Fruit fly (Drosophila melanogaster) whole organism, embryonic: ENCODE measurements around the gene P5CDh2.

Source experiments
- Antp ChIP-seq: fragments of 200-800 bp; sonication (Bioruptor generic); optimal IDR thresholded peaks from 3 replicates; lab custom pipeline; 2016; ENCODE audit warnings: missing biosample characterization, missing genetic modification characterization
- Atf6 ChIP-seq: fragments of 200-800 bp; sonication (Bioruptor generic); IDR thresholded peaks from 2 replicates; pipeline ENCODE4 v1.3.6; 2022; ENCODE audit warnings: missing biosample characterization, missing genetic modification characterization
- CG10979 ChIP-seq: fragments of 200-800 bp; sonication (Bioruptor generic); optimal IDR thresholded peaks from 2 replicates; lab custom pipeline; 2018; ENCODE audit warnings: missing biosample characterization, mild to moderate bottlenecking, missing genetic modification characterization, moderate library complexity
- CG11723 ChIP-seq: fragments of 200-800 bp; sonication (Bioruptor generic); optimal IDR thresholded peaks from 2 replicates; lab custom pipeline; 2017; ENCODE audit warnings: missing biosample characterization, mild to moderate bottlenecking, missing genetic modification characterization
- CG13296 ChIP-seq: fragments of 200-800 bp; sonication (Bioruptor generic); optimal IDR thresholded peaks from 3 replicates; lab custom pipeline; 2018; ENCODE audit warnings: missing biosample characterization, mild to moderate bottlenecking, missing genetic modification characterization
- CG14667 ChIP-seq: fragments of 200-800 bp; sonication (Bioruptor generic); IDR thresholded peaks from 2 replicates; pipeline ENCODE4 v1.3.6; 2022; ENCODE audit warnings: missing biosample characterization, missing genetic modification characterization
- CG15073 ChIP-seq: fragments of 200-800 bp; sonication (Bioruptor generic); optimal IDR thresholded peaks from 2 replicates; lab custom pipeline; 2016; ENCODE audit warnings: missing biosample characterization, missing genetic modification characterization
- CG1647 ChIP-seq: fragments of 200-800 bp; sonication (Bioruptor generic); optimal IDR thresholded peaks from 3 replicates; lab custom pipeline; 2016; ENCODE audit warnings: missing biosample characterization, missing genetic modification characterization
- CG16815 ChIP-seq: fragments of 200-800 bp; sonication (Bioruptor generic); optimal IDR thresholded peaks from 3 replicates; lab custom pipeline; 2017; ENCODE audit warnings: missing biosample characterization, mild to moderate bottlenecking, missing genetic modification characterization
- CG17385 ChIP-seq: fragments of 200-800 bp; sonication (Bioruptor generic); optimal IDR thresholded peaks from 3 replicates; lab custom pipeline; 2018; ENCODE audit warnings: missing biosample characterization, mild to moderate bottlenecking, missing genetic modification characterization
- CG17568 ChIP-seq: fragments of 200-800 bp; sonication (Bioruptor generic); optimal IDR thresholded peaks from 2 replicates; lab custom pipeline; 2018; ENCODE audit warnings: missing biosample characterization, mild to moderate bottlenecking, missing genetic modification characterization, moderate library complexity
- CG17829 ChIP-seq: fragments of 200-800 bp; optimal IDR thresholded peaks from 2 replicates; lab custom pipeline; 2019; ENCODE audit warnings: missing biosample characterization, mild to moderate bottlenecking, missing genetic modification characterization, moderate library complexity
- CG32532 ChIP-seq: fragments of 200-800 bp; sonication (Bioruptor generic); IDR thresholded peaks from 2 replicates; pipeline ENCODE4 v1.3.6; 2022; ENCODE audit warnings: missing biosample characterization, missing genetic modification characterization
- CG32767 ChIP-seq: fragments of 200-800 bp; sonication (Bioruptor generic); IDR thresholded peaks from 2 replicates; pipeline ENCODE4 v1.3.6; 2022; ENCODE audit warnings: missing biosample characterization, missing genetic modification characterization
- CG33213 ChIP-seq: fragments of 200-800 bp; sonication (Bioruptor generic); optimal IDR thresholded peaks from 3 replicates; lab custom pipeline; 2016; ENCODE audit warnings: missing biosample characterization, missing genetic modification characterization
- CG8290 ChIP-seq, 3 experiments: fragments of 200-800 bp; sonication (Bioruptor generic); optimal IDR thresholded peaks; 2 replicates each; lab custom pipeline; 2016 to 2019; ENCODE audit warnings: missing biosample characterization in 3 of 3, missing genetic modification characterization in 3 of 3, mild to moderate bottlenecking in 2 of 3, moderate library complexity in 1 of 3
- CrebB ChIP-seq: fragments of 200-800 bp; sonication (Bioruptor generic); optimal IDR thresholded peaks from 3 replicates; lab custom pipeline; 2018; ENCODE audit warnings: missing biosample characterization, mild to moderate bottlenecking, missing genetic modification characterization
- D19A ChIP-seq: fragments of 200-800 bp; optimal IDR thresholded peaks from 3 replicates; lab custom pipeline; 2019; ENCODE audit warnings: missing biosample characterization, mild to moderate bottlenecking, missing genetic modification characterization, moderate library complexity
- Dp ChIP-seq: fragments of 200-800 bp; sonication (Bioruptor generic); optimal IDR thresholded peaks from 2 replicates; lab custom pipeline; 2018; ENCODE audit warnings: missing biosample characterization, mild to moderate bottlenecking, missing genetic modification characterization, moderate library complexity
- Ets65A ChIP-seq: fragments of 200-800 bp; sonication (Bioruptor generic); peaks from one replicate; lab custom pipeline; 2016; ENCODE audit warnings: missing biosample characterization, missing genetic modification characterization
- GATAe ChIP-seq: fragments of 200-800 bp; sonication (Bioruptor generic); conservative IDR thresholded peaks from 2 replicates; pipeline ENCODE4 v1.3.6; 2022; ENCODE audit warnings: missing biosample characterization, missing genetic modification characterization
- HLH4C ChIP-seq: fragments of 200-800 bp; sonication (Bioruptor generic); IDR thresholded peaks from 3 replicates; pipeline ENCODE4 v1.3.6; 2022; ENCODE audit warnings: missing biosample characterization, missing genetic modification characterization; ENCODE audit not compliant: partially characterized antibody
- Hr3 ChIP-seq: fragments of 200-800 bp; sonication (Bioruptor generic); optimal IDR thresholded peaks from 3 replicates; lab custom pipeline; 2016; ENCODE audit warnings: missing biosample characterization, missing genetic modification characterization
- Hsf ChIP-seq: fragments of 200-800 bp; sonication (Bioruptor generic); optimal IDR thresholded peaks from 3 replicates; lab custom pipeline; 2016; ENCODE audit warnings: missing biosample characterization, missing genetic modification characterization
- Jarid2 ChIP-seq: fragments of 200-800 bp; sonication (Bioruptor generic); optimal IDR thresholded peaks from 3 replicates; lab custom pipeline; 2017; ENCODE audit warnings: mild to moderate bottlenecking, missing biosample characterization, missing genetic modification reagents, missing genetic modification characterization
- Med ChIP-seq: fragments of 200-800 bp; sonication (Bioruptor generic); peaks from one replicate; lab custom pipeline; 2016; ENCODE audit warnings: missing biosample characterization, missing genetic modification characterization, mild to moderate bottlenecking, inconsistent platforms, moderate library complexity
- Opbp ChIP-seq: fragments of 200-800 bp; sonication (Bioruptor generic); IDR thresholded peaks from 3 replicates; pipeline ENCODE4 v1.3.6; 2022; ENCODE audit warnings: missing biosample characterization, missing genetic modification characterization; ENCODE audit not compliant: partially characterized antibody
- Pdp1 ChIP-seq, 2 experiments: fragments of 200-800 bp; sonication (Bioruptor generic); optimal IDR thresholded peaks; 3 replicates each; lab custom pipeline; 2016; ENCODE audit warnings: missing biosample characterization in 2 of 2, missing genetic modification characterization in 2 of 2, mild to moderate bottlenecking in 1 of 2, moderate library complexity in 1 of 2
- Side ChIP-seq: fragments of 200-800 bp; sonication (Bioruptor generic); optimal IDR thresholded peaks from 2 replicates; lab custom pipeline; 2016; ENCODE audit warnings: missing biosample characterization, missing genetic modification characterization
- abd-A ChIP-seq: fragments of 200-800 bp; sonication (Bioruptor generic); optimal IDR thresholded peaks from 3 replicates; lab custom pipeline; 2019; ENCODE audit warnings: missing biosample characterization, mild to moderate bottlenecking, missing genetic modification characterization, moderate library complexity
- cad ChIP-seq: fragments of >200 bp; optimal IDR thresholded peaks from 2 replicates; lab custom pipeline; 2017; ENCODE audit warnings: missing biosample characterization, missing genetic modification characterization
- chinmo ChIP-seq: fragments of 200-800 bp; sonication (Bioruptor generic); IDR thresholded peaks from 4 replicates; pipeline ENCODE4 v1.3.6; 2022; ENCODE audit warnings: missing biosample characterization, missing genetic modification characterization; ENCODE audit not compliant: partially characterized antibody
- ci ChIP-seq: fragments of 200-800 bp; sonication (Bioruptor generic); IDR thresholded peaks from 3 replicates; pipeline ENCODE4 v1.3.6; 2022; ENCODE audit warnings: missing biosample characterization, missing genetic modification characterization
- exex ChIP-seq: fragments of 200-800 bp; sonication (Bioruptor generic); optimal IDR thresholded peaks from 4 replicates; lab custom pipeline; 2018; ENCODE audit warnings: missing biosample characterization, mild to moderate bottlenecking, missing genetic modification characterization, moderate library complexity
- fd64A ChIP-seq: fragments of 200-800 bp; sonication (Bioruptor generic); optimal IDR thresholded peaks from 3 replicates; lab custom pipeline; 2018; ENCODE audit warnings: missing biosample characterization, mild to moderate bottlenecking, missing genetic modification characterization
- jing ChIP-seq: fragments of 200-800 bp; sonication (Bioruptor generic); optimal IDR thresholded peaks from 2 replicates; lab custom pipeline; 2018; ENCODE audit warnings: missing biosample characterization, mild to moderate bottlenecking, missing genetic modification characterization
- klu ChIP-seq: fragments of 200-800 bp; sonication (Bioruptor generic); IDR thresholded peaks from 2 replicates; pipeline ENCODE4 v1.3.6; 2022; ENCODE audit warnings: missing biosample characterization, missing genetic modification characterization
- lab ChIP-seq: fragments of 200-800 bp; sonication (Bioruptor generic); optimal IDR thresholded peaks from 3 replicates; lab custom pipeline; 2017; ENCODE audit warnings: missing biosample characterization, missing genetic modification characterization, mild to moderate bottlenecking, moderate library complexity, missing genetic modification reagents
- mam ChIP-seq: fragments of 200-800 bp; sonication (Bioruptor generic); optimal IDR thresholded peaks from 3 replicates; lab custom pipeline; 2016; ENCODE audit warnings: missing biosample characterization, missing genetic modification characterization
- nau ChIP-seq: fragments of 200-800 bp; sonication (Bioruptor generic); optimal IDR thresholded peaks from 3 replicates; lab custom pipeline; 2017; ENCODE audit warnings: missing biosample characterization, mild to moderate bottlenecking, missing genetic modification characterization, missing genetic modification reagents
- pan ChIP-seq, 4 experiments: fragments of >200 bp in 3 of 4; fragments of 200-800 bp in 1 of 4; sonication (Bioruptor generic) in 1 of 4; optimal IDR thresholded peaks in 3 of 4; IDR thresholded peaks in 1 of 4; 2 replicates each; pipeline versions ENCODE4 v1.3.6 to Lab custom; 2017 to 2022; ENCODE audit warnings: missing biosample characterization in 2 of 4, missing genetic modification characterization in 2 of 4, mixed read lengths in 1 of 4
- run ChIP-seq: fragments of 200-800 bp; sonication (Bioruptor generic); optimal IDR thresholded peaks from 3 replicates; lab custom pipeline; 2018; ENCODE audit warnings: missing biosample characterization, mild to moderate bottlenecking, missing genetic modification characterization
- salm ChIP-seq: fragments of 200-800 bp; sonication (Bioruptor generic); optimal IDR thresholded peaks from 2 replicates; lab custom pipeline; 2018; ENCODE audit warnings: missing biosample characterization, mild to moderate bottlenecking, missing genetic modification characterization
- sd ChIP-seq: fragments of 200-800 bp; sonication (Bioruptor generic); optimal IDR thresholded peaks from 3 replicates; lab custom pipeline; 2018; ENCODE audit warnings: missing biosample characterization, mild to moderate bottlenecking, missing genetic modification characterization, moderate library complexity
- sug ChIP-seq: fragments of 200-800 bp; optimal IDR thresholded peaks from 2 replicates; lab custom pipeline; 2019; ENCODE audit warnings: missing biosample characterization, mild to moderate bottlenecking, missing genetic modification characterization, moderate library complexity
- tx ChIP-seq: fragments of 200-800 bp; sonication (Bioruptor generic); optimal IDR thresholded peaks from 2 replicates; lab custom pipeline; 2016; ENCODE audit warnings: missing biosample characterization, missing genetic modification characterization

Gene P5CDh2

DNA sequence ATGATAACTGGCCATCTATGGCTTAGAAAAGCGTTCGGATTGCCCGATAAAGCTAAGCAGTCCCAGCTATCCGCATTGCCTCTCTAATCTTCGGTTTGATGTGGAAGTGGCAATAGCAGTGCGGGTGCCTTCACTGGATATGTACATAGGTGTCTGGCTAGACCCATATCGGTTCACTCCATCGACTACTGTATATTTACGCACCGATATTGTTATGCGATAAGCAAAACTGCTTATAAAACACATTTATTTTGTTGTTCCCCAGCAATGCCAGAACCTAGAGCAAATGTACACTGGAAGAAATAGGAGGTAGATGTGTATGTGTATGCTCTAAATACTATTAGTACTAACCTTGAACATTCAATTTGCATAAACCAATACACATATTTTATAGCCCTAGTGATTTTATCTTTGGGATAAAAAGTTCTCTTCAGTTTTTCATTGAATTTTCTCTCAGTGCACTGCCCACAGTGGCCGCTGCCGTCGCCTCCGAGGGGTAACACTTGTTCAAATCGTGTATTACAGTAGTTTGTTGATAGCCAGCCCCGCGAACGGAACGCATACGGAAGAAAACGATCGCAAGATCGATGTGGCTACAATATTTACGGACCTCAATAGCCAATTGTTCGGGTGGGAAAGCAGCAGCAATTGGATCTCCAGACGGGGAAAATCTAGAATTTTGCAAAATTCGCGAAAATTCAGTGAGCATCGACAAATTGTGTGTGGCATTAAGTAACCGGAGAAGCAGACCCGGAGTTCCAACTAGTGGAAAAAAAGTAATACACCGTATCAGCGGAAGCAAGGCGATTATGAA, 7.4 kb upstream of the P5CDh2 start, which contains the start of gene CG31431 (continued):
- peak; percentile 97 for TF ChIP-seq Side (GFP tag; lab: Kevin White, UChicago)
- peak; percentile 95 for TF ChIP-seq klu (GFP tag; lab: Robert Waterston, UW)
- TF ChIP-seq nau (GFP tag; lab: Kevin White, UChicago) = peak; percentile 93
- TF ChIP-seq D19A = peak; percentile 94
- TF ChIP-seq CG14667 (GFP tag; lab: Robert Waterston, UW) = peak; percentile 96
- TF ChIP-seq CG32532 (GFP tag; lab: Robert Waterston, UW) = peak; percentile 99
- peak; percentile 92 for TF ChIP-seq CG32767 (GFP tag; lab: Robert Waterston, UW)
- TF ChIP-seq GATAe = peak; percentile 94
- no peak for TF ChIP-seq pan (optimal IDR thresholded peaks at IDR 0.05; lab: Kevin White, UChicago)
- peak in 1 of 2 experiments; percentile 98 for TF ChIP-seq pan (GFP tag; optimal IDR thresholded peaks at IDR 0.05 in 1 of 2, IDR thresholded peaks at IDR 0.05 in 1 of 2)
- TF ChIP-seq Hsf (GFP tag; lab: Kevin White, UChicago) = peak; percentile 97
- TF ChIP-seq tx (GFP tag; lab: Kevin White, UChicago) = peak; percentile 95
- TF ChIP-seq CG10979 (tag; lab: Kevin White, UChicago) = peak; percentile 96
- TF ChIP-seq abd-A (tag; lab: Kevin White, UChicago) = peak; percentile 71
- TF ChIP-seq CrebB (tag; lab: Kevin White, UChicago) = peak; percentile 97
- TF ChIP-seq CG1647 (GFP tag; lab: Kevin White, UChicago) = peak; percentile 95
- TF ChIP-seq cad (GFP tag; lab: Kevin White, UChicago) = no peak
- TF ChIP-seq HLH4C (GFP tag; lab: Robert Waterston, UW) = no peak
- TF ChIP-seq CG15073 (GFP tag; lab: Kevin White, UChicago) = peak; percentile 78
- no peak for TF ChIP-seq Opbp
- TF ChIP-seq CG11723 (GFP tag; lab: Kevin White, UChicago) = peak; percentile 88
- peak; percentile 98 for TF ChIP-seq Antp (GFP tag; lab: Kevin White, UChicago)
- TF ChIP-seq CG16815 (GFP tag; lab: Kevin White, UChicago) = peak; percentile 92
- peak; percentile 98 for TF ChIP-seq mam (GFP tag; lab: Kevin White, UChicago)
- peak; percentile 13 for TF ChIP-seq Dp
- peak; percentile 94 for TF ChIP-seq jing (GFP tag; lab: Kevin White, UChicago)
- TF ChIP-seq, all 482 proteins: peak for 437

dm6 chr3R:21871348-21871940, 6.3 kb upstream of the P5CDh2 start:
- TF ChIP-seq CG17568 (peak; percentile 20), CG8290 (GFP tag; optimal IDR thresholded peaks at IDR 0.05; lab: Kevin White, UChicago) (no peak), CG8290 (tag; optimal IDR thresholded peaks at IDR 0.05; lab: Kevin White, UChicago) (peak in 1 of 2 experiments; percentile 7), sd (tag; lab: Kevin White, UChicago) (peak; percentile 61), salm (peak; percentile 36), Med (GFP tag; lab: Kevin White, UChicago) (peak; percentile 36), CG33213 (no peak), ci (GFP tag; lab: Robert Waterston, UW) (no peak), Pdp1 (GFP tag; optimal IDR thresholded peaks at IDR 0.05; lab: Kevin White, UChicago) (peak in 1 of 2 experiments; percentile 76), lab (GFP tag; lab: Kevin White, UChicago) (peak; percentile 18), CG13296 (peak; percentile 4), Atf6 (no peak), fd64A (GFP tag; lab: Kevin White, UChicago) (peak; percentile 67), Ets65A (GFP tag; lab: Kevin White, UChicago) (peak; percentile 92), Hr3 (no peak), GATAe (peak; percentile 61), Jarid2 (GFP tag; lab: Kevin White, UChicago) (peak; percentile 2), CG17829 (tag; lab: Kevin White, UChicago) (peak; percentile 98), exex (peak; percentile 65), sug (tag; lab: Kevin White, UChicago) (peak; percentile 42), chinmo (GFP tag; lab: Robert Waterston, UW) (0 out of 4 replicates have a peak, but pooled peaks have one; percentile 31), CG17385 (GFP tag; lab: Kevin White, UChicago) (peak; percentile 9), run (tag; lab: Kevin White, UChicago) (no peak)
